Worm (Caenorhabditis elegans): ENCODE measurements around the gene fbxc-14.

DNA sequence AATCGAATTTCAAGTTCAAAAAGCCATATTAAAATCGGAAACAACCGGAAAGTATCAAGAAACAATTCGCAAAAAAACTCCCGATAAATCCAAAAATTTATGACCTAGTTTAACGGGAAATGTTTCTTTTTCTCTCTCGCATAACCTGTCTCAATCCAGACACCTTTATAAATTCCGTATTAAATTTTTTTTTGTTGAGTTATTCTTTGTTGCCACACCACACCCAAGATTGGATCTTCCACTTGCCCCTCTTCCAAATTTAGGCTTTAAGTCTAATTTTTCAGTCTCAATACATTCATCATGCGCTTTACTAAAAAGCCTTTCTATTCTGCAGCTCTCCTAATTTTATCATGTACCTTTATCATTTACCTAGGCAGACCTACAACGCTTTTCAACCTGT lies 35.5 kb upstream of the fbxc-14 start, which contains the start of gene R07C3.3:
- TF ChIP-seq aly-2 (tag; optimal IDR thresholded peaks at IDR 0.05), result no peak
- TF ChIP-seq rnt-1 (tag; optimal IDR thresholded peaks at IDR 0.05), result no peak
- TF ChIP-seq ztf-11 (tag; optimal IDR thresholded peaks at IDR 0.05), result no peak
- TF ChIP-seq nhr-85 (tag), result no peak
- TF ChIP-seq efl-1 (optimal IDR thresholded peaks at IDR 0.05), result no peak
- no peak for TF ChIP-seq efl-1 (GFP tag; optimal IDR thresholded peaks at IDR 0.05 in 1 of 2)
- no peak for TF ChIP-seq jun-1 (tag; optimal IDR thresholded peaks at IDR 0.05)
- no peak for TF ChIP-seq unc-86 (tag; optimal IDR thresholded peaks at IDR 0.05)
- no peak for TF ChIP-seq nhr-28 (tag; optimal IDR thresholded peaks at IDR 0.05)
- no peak for TF ChIP-seq nhr-20 (tag; optimal IDR thresholded peaks at IDR 0.05)
- no peak for TF ChIP-seq lin-39 (tag; optimal IDR thresholded peaks at IDR 0.05)
- no peak for TF ChIP-seq nhr-12 (tag; optimal IDR thresholded peaks at IDR 0.05)
